Worm (Caenorhabditis elegans) whole organism, mixed stage, embryonic: ENCODE measurements around the gene clec-32.

Experiments
- blmp-1 ChIP-seq: fragments of 150-350 bp; optimal IDR thresholded peaks from 2 replicates; lab custom pipeline; 2014; ENCODE audit warnings: missing biosample characterization, missing genetic modification characterization
- ces-1 ChIP-seq: fragments of 150-350 bp; optimal IDR thresholded peaks from 2 replicates; lab custom pipeline; 2014; ENCODE audit warnings: missing biosample characterization, missing genetic modification reagents, missing genetic modification characterization
- elt-3 ChIP-seq: fragments of 150-350 bp; optimal IDR thresholded peaks from 2 replicates; lab custom pipeline; 2014; ENCODE audit warnings: missing biosample characterization, missing genetic modification characterization
- flh-1 ChIP-seq: fragments of 200-800 bp; sonication (Bioruptor generic); optimal IDR thresholded peaks from 2 replicates; lab custom pipeline; 2018; ENCODE audit warnings: mild to moderate bottlenecking, missing genetic modification characterization, moderate library complexity, missing compliant biosample characterization
- mab-5 ChIP-seq: fragments of 150-350 bp; optimal IDR thresholded peaks from 2 replicates; lab custom pipeline; 2014; ENCODE audit warnings: missing biosample characterization, missing genetic modification characterization
- nhr-12 ChIP-seq: fragments of 150-350 bp; optimal IDR thresholded peaks from 2 replicates; lab custom pipeline; 2014; ENCODE audit warnings: missing biosample characterization, missing genetic modification characterization
- nhr-237 ChIP-seq: fragments of 150-350 bp; optimal IDR thresholded peaks from 2 replicates; lab custom pipeline; 2014; ENCODE audit warnings: missing biosample characterization, missing genetic modification characterization
- nhr-28 ChIP-seq: fragments of 150-350 bp; optimal IDR thresholded peaks from 2 replicates; lab custom pipeline; 2014; ENCODE audit warnings: missing biosample characterization, missing genetic modification characterization
- pha-4 ChIP-seq: fragments of 150-350 bp; optimal IDR thresholded peaks from 2 replicates; lab custom pipeline; 2018; ENCODE audit warnings: missing biosample characterization, missing genetic modification reagents, missing genetic modification characterization
- snpc-4 ChIP-seq: fragments of 150-350 bp; optimal IDR thresholded peaks from 2 replicates; lab custom pipeline; 2014; ENCODE audit warnings: missing biosample characterization, missing genetic modification characterization
- sptf-1 ChIP-seq: sonication (generic microtip); optimal IDR thresholded peaks from 2 replicates; lab custom pipeline; 2017; ENCODE audit warnings: mild to moderate bottlenecking, missing genetic modification characterization, moderate library complexity, missing compliant biosample characterization
- unc-39 ChIP-seq: fragments of 150-350 bp; optimal IDR thresholded peaks from 2 replicates; lab custom pipeline; 2014; ENCODE audit warnings: missing biosample characterization, missing genetic modification characterization
- unc-62 ChIP-seq: fragments of 150-350 bp; optimal IDR thresholded peaks from 2 replicates; lab custom pipeline; 2014; ENCODE audit warnings: missing biosample characterization, missing genetic modification reagents, missing genetic modification characterization

DNA sequence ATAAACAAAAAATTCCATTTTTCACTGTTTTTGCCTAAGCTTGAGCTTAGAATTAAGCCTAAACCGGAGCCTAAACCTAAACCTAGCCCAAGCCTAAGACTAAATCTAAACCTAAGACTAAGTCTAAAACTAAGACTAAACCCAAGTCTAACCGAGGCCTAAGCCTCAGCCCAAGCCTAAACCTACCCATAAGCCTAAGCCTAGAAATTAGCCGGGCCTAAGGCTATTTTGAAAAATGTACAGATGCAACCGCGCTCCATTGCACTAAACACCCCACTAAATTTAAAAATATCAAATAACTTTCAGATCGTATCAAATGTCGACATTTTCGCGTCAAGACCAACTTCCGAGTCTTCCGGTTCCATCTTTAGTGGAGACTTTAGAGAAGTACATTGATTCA lies 46.4 kb downstream of the clec-32 start, which contains the start of gene T20B3.1:
- TF ChIP-seq flh-1 (no peak), unc-39 (tag; lab: Kevin White, UChicago) (no peak), snpc-4 (tag; lab: Kevin White, UChicago) (no peak), unc-62 (GFP tag; lab: Kevin White, UChicago) (no peak), sptf-1 (no peak), nhr-28 (no peak), blmp-1 (no peak), pha-4 (tag; lab: Kevin White, UChicago) (no peak), nhr-12 (tag; lab: Kevin White, UChicago) (no peak), nhr-237 (tag; lab: Kevin White, UChicago) (no peak), elt-3 (tag; lab: Kevin White, UChicago) (no peak), mab-5 (tag; lab: Kevin White, UChicago) (no peak), ces-1 (GFP tag; lab: Kevin White, UChicago) (no peak)
